Worm (Caenorhabditis elegans) whole organism, L3 larva: ENCODE measurements around the gene srbc-37.

ENCODE experiments used
- R02D3.7 ChIP-seq: fragments of 150-350 bp; optimal IDR thresholded peaks from 2 replicates; lab custom pipeline; 2014; ENCODE audit warnings: missing biosample characterization, missing genetic modification characterization
- ZK546.5 ChIP-seq: sonication (generic microtip); optimal IDR thresholded peaks from 2 replicates; lab custom pipeline; 2017; ENCODE audit warnings: missing biosample characterization, missing genetic modification characterization
- aly-2 ChIP-seq: fragments of 150-350 bp; optimal IDR thresholded peaks from 2 replicates; lab custom pipeline; 2014; ENCODE audit warnings: missing biosample characterization, missing genetic modification characterization
- ama-1 ChIP-seq: fragments of 150-350 bp; optimal IDR thresholded peaks from 2 replicates; lab custom pipeline; 2018
- ceh-16 ChIP-seq: sonication (generic microtip); optimal IDR thresholded peaks from 2 replicates; lab custom pipeline; 2017; ENCODE audit warnings: missing biosample characterization, missing genetic modification characterization
- ceh-28 ChIP-seq: fragments of 150-350 bp; optimal IDR thresholded peaks from 2 replicates; lab custom pipeline; 2014; ENCODE audit warnings: missing biosample characterization, missing genetic modification reagents, missing genetic modification characterization
- ceh-82 ChIP-seq: fragments of 150-350 bp; optimal IDR thresholded peaks from 2 replicates; lab custom pipeline; 2014; ENCODE audit warnings: missing biosample characterization, missing genetic modification characterization
- daf-12 ChIP-seq: fragments of 150-350 bp; optimal IDR thresholded peaks from 2 replicates; lab custom pipeline; 2014; ENCODE audit warnings: missing biosample characterization, missing genetic modification reagents, missing genetic modification characterization
- egl-27 ChIP-seq: sonication (generic microtip); optimal IDR thresholded peaks from 4 replicates; lab custom pipeline; 2017; ENCODE audit warnings: missing biosample characterization, missing genetic modification reagents, missing genetic modification characterization
- egl-5 ChIP-seq: fragments of 150-350 bp; optimal IDR thresholded peaks from 2 replicates; lab custom pipeline; 2017; ENCODE audit warnings: missing biosample characterization, missing genetic modification reagents, missing genetic modification characterization, inconsistent platforms
- elt-1 ChIP-seq: fragments of 150-350 bp; optimal IDR thresholded peaks from 2 replicates; lab custom pipeline; 2014; ENCODE audit warnings: missing biosample characterization, missing genetic modification characterization
- elt-2 ChIP-seq: sonication (generic microtip); optimal IDR thresholded peaks from 2 replicates; lab custom pipeline; 2016; ENCODE audit warnings: missing genetic modification reagents, mild to moderate bottlenecking, missing genetic modification characterization, missing compliant biosample characterization
- elt-3 ChIP-seq, 3 experiments: fragments of 150-350 bp in 1 of 3; sonication (generic microtip) in 2 of 3; optimal IDR thresholded peaks; 2 replicates in 2 of 3; 4 replicates in 1 of 3; lab custom pipeline; 2014 to 2017; ENCODE audit warnings: missing biosample characterization in 3 of 3, missing genetic modification characterization in 3 of 3
- eor-1 ChIP-seq, 2 experiments: fragments of 150-350 bp; optimal IDR thresholded peaks; 2 replicates each; lab custom pipeline; 2014 to 2018; ENCODE audit warnings: missing biosample characterization in 2 of 2, missing genetic modification characterization in 2 of 2
- fkh-10 ChIP-seq: sonication (generic microtip); optimal IDR thresholded peaks from 2 replicates; lab custom pipeline; 2017; ENCODE audit warnings: missing biosample characterization, missing genetic modification reagents, missing genetic modification characterization
- fkh-2 ChIP-seq: fragments of 150-350 bp; optimal IDR thresholded peaks from 2 replicates; lab custom pipeline; 2014; ENCODE audit warnings: missing biosample characterization, missing genetic modification reagents, missing genetic modification characterization
- fos-1 ChIP-seq: fragments of 150-350 bp; optimal IDR thresholded peaks from 2 replicates; lab custom pipeline; 2014; ENCODE audit warnings: missing biosample characterization, missing genetic modification characterization
- jun-1 ChIP-seq: fragments of 150-350 bp; optimal IDR thresholded peaks from 2 replicates; lab custom pipeline; 2014; ENCODE audit warnings: missing biosample characterization, missing genetic modification reagents, missing genetic modification characterization
- lin-39 ChIP-seq: fragments of 150-350 bp; optimal IDR thresholded peaks from 2 replicates; lab custom pipeline; 2018; ENCODE audit warnings: missing biosample characterization, missing genetic modification reagents, missing genetic modification characterization
- lsy-12 ChIP-seq: sonication (generic microtip); optimal IDR thresholded peaks from 2 replicates; lab custom pipeline; 2016; ENCODE audit warnings: mild to moderate bottlenecking, missing genetic modification characterization, missing compliant biosample characterization
- mdl-1 ChIP-seq: fragments of 150-350 bp; optimal IDR thresholded peaks from 2 replicates; lab custom pipeline; 2014; ENCODE audit warnings: missing biosample characterization, missing genetic modification characterization
- mml-1 ChIP-seq: fragments of 150-350 bp; sonication (generic microtip); optimal IDR thresholded peaks from 3 replicates; lab custom pipeline; 2014; ENCODE audit warnings: missing biosample characterization, missing genetic modification characterization
- nfya-1 ChIP-seq: sonication (generic microtip); optimal IDR thresholded peaks from 2 replicates; lab custom pipeline; 2017; ENCODE audit warnings: missing genetic modification characterization, mild to moderate bottlenecking, missing compliant biosample characterization, antibody characterized with exemption, moderate library complexity; ENCODE audit not compliant: insufficient read depth
- nhr-11 ChIP-seq: fragments of 150-350 bp; optimal IDR thresholded peaks from 2 replicates; lab custom pipeline; 2014; ENCODE audit warnings: missing biosample characterization, missing genetic modification characterization
- nhr-23 ChIP-seq: fragments of 150-350 bp; optimal IDR thresholded peaks from 2 replicates; lab custom pipeline; 2014; ENCODE audit warnings: missing biosample characterization, missing genetic modification reagents, missing genetic modification characterization
- nhr-237 ChIP-seq: fragments of 150-350 bp; optimal IDR thresholded peaks from 2 replicates; lab custom pipeline; 2014; ENCODE audit warnings: missing biosample characterization, missing genetic modification characterization
- nhr-25 ChIP-seq: sonication (generic microtip); optimal IDR thresholded peaks from 2 replicates; lab custom pipeline; 2017; ENCODE audit warnings: missing biosample characterization, missing genetic modification characterization
- nhr-28 ChIP-seq: fragments of 150-350 bp; optimal IDR thresholded peaks from 2 replicates; lab custom pipeline; 2014; ENCODE audit warnings: missing biosample characterization, missing genetic modification characterization
- nhr-43 ChIP-seq: sonication (generic microtip); optimal IDR thresholded peaks from 2 replicates; lab custom pipeline; 2016; ENCODE audit warnings: mild to moderate bottlenecking, missing genetic modification characterization, missing compliant biosample characterization; ENCODE audit not compliant: poor library complexity, severe bottlenecking
- nhr-67 ChIP-seq: fragments of 150-350 bp; optimal IDR thresholded peaks from 2 replicates; lab custom pipeline; 2014; ENCODE audit warnings: missing biosample characterization, missing genetic modification characterization
- nhr-76 ChIP-seq: fragments of 150-350 bp; sonication (generic microtip); optimal IDR thresholded peaks from 5 replicates; lab custom pipeline; 2014; ENCODE audit warnings: missing biosample characterization, missing genetic modification characterization
- nhr-77 ChIP-seq: fragments of 150-350 bp; optimal IDR thresholded peaks from 2 replicates; lab custom pipeline; 2014; ENCODE audit warnings: missing biosample characterization, missing genetic modification characterization
- pha-4 ChIP-seq: fragments of 150-350 bp; optimal IDR thresholded peaks from 2 replicates; lab custom pipeline; 2014; ENCODE audit warnings: missing biosample characterization, missing genetic modification reagents, missing genetic modification characterization
- pqm-1 ChIP-seq: fragments of 150-350 bp; optimal IDR thresholded peaks from 2 replicates; lab custom pipeline; 2017; ENCODE audit warnings: missing biosample characterization, missing genetic modification characterization, inconsistent platforms
- sea-2 ChIP-seq: fragments of 150-350 bp; sonication (generic microtip); optimal IDR thresholded peaks from 4 replicates; lab custom pipeline; 2014; ENCODE audit warnings: missing biosample characterization, missing genetic modification reagents, missing genetic modification characterization
- skn-1 ChIP-seq: fragments of 150-350 bp; optimal IDR thresholded peaks from 2 replicates; lab custom pipeline; 2014; ENCODE audit warnings: missing biosample characterization, missing genetic modification characterization
- snpc-4 ChIP-seq: fragments of 150-350 bp; optimal IDR thresholded peaks from 2 replicates; lab custom pipeline; 2014; ENCODE audit warnings: missing biosample characterization, missing genetic modification characterization
- tbx-2 ChIP-seq: sonication (generic microtip); optimal IDR thresholded peaks from 2 replicates; lab custom pipeline; 2016; ENCODE audit warnings: mild to moderate bottlenecking, missing genetic modification characterization, missing compliant biosample characterization
- unc-39 ChIP-seq: sonication (generic microtip); optimal IDR thresholded peaks from 4 replicates; lab custom pipeline; 2017; ENCODE audit warnings: missing biosample characterization, missing genetic modification characterization
- unc-62 ChIP-seq: fragments of 150-350 bp; sonication (generic microtip); optimal IDR thresholded peaks from 4 replicates; lab custom pipeline; 2014; ENCODE audit warnings: missing biosample characterization, missing genetic modification reagents, missing genetic modification characterization
- zag-1 ChIP-seq: fragments of 150-350 bp; optimal IDR thresholded peaks from 2 replicates; lab custom pipeline; 2014; ENCODE audit warnings: missing biosample characterization, missing genetic modification characterization
- ztf-4 ChIP-seq: fragments of 150-350 bp; optimal IDR thresholded peaks from 2 replicates; lab custom pipeline; 2014; ENCODE audit warnings: missing biosample characterization, missing genetic modification characterization

The srbc-37 gene

ce11 chrV:728822-729493 is 26.6 kb downstream of the srbc-37 start:
- TF ChIP-seq ama-1 (lab: Kevin White, UChicago) = peak; percentile 50
- TF ChIP-seq nfya-1 (tag; lab: Kevin White, UChicago) = peak; percentile 49
- TF ChIP-seq zag-1 (tag; lab: Kevin White, UChicago) = no peak
- peak; percentile 53 for TF ChIP-seq pha-4 (tag; lab: Kevin White, UChicago)
- TF ChIP-seq lin-39 (tag; lab: Kevin White, UChicago) = no peak
- TF ChIP-seq skn-1 (tag; lab: Kevin White, UChicago) = no peak
- TF ChIP-seq elt-2 = peak; percentile 77
- TF ChIP-seq tbx-2 = no peak
- peak; percentile 7 for TF ChIP-seq lsy-12 (tag; lab: Kevin White, UChicago)
- no peak for TF ChIP-seq nhr-77 (tag; lab: Kevin White, UChicago)
- TF ChIP-seq nhr-23 (tag; lab: Kevin White, UChicago) = peak; percentile 19
- no peak for TF ChIP-seq fkh-2 (tag; lab: Kevin White, UChicago)
- peak; percentile 57 for TF ChIP-seq nhr-43 (tag; lab: Kevin White, UChicago)
- TF ChIP-seq egl-5 = peak; percentile 31
- peak; percentile 65 for TF ChIP-seq pqm-1 (tag; lab: Kevin White, UChicago)
- no peak for TF ChIP-seq aly-2 (tag; lab: Kevin White, UChicago)
- no peak for TF ChIP-seq R02D3.7 (tag; lab: Kevin White, UChicago)
- peak; percentile 5 for TF ChIP-seq snpc-4
- no peak for TF ChIP-seq jun-1 (tag; lab: Kevin White, UChicago)
- TF ChIP-seq fkh-10 (GFP tag; lab: Kevin White, UChicago) = no peak
- no peak for TF ChIP-seq eor-1 (tag; optimal IDR thresholded peaks at IDR 0.05; lab: Kevin White, UChicago)
- peak; percentile 46 for TF ChIP-seq nhr-25 (tag; lab: Kevin White, UChicago)
- TF ChIP-seq mdl-1 (tag; lab: Kevin White, UChicago) = peak; percentile 38

ce11 chrV:730216-730615 is 27.9 kb downstream of the srbc-37 start:
- TF ChIP-seq pha-4 (tag; lab: Kevin White, UChicago) = peak; percentile 86
- TF ChIP-seq nhr-43 (tag; lab: Kevin White, UChicago) = peak; percentile 85
- no peak for TF ChIP-seq daf-12 (tag; lab: Kevin White, UChicago)
- TF ChIP-seq lsy-12 (tag; lab: Kevin White, UChicago) = peak; percentile 44
- TF ChIP-seq nfya-1 (tag; lab: Kevin White, UChicago) = peak; percentile 49
- TF ChIP-seq ZK546.5 = no peak
- no peak for TF ChIP-seq nhr-11 (tag; lab: Kevin White, UChicago)
- TF ChIP-seq nhr-25 (tag; lab: Kevin White, UChicago) = peak; percentile 16
- TF ChIP-seq aly-2 (tag; lab: Kevin White, UChicago) = no peak
- TF ChIP-seq jun-1 (tag; lab: Kevin White, UChicago) = peak; percentile 67
- TF ChIP-seq ceh-16 = no peak
- TF ChIP-seq tbx-2 = no peak
- TF ChIP-seq pqm-1 (tag; lab: Kevin White, UChicago) = peak; percentile 87
- peak; percentile 92 for TF ChIP-seq elt-2
- TF ChIP-seq ama-1 (lab: Kevin White, UChicago) = peak; percentile 87

ce11 chrV:731330-731729 is 29.0 kb downstream of the srbc-37 start:
- TF ChIP-seq unc-62 (peak; percentile 74), fkh-2 (tag; lab: Kevin White, UChicago) (no peak), nhr-23 (tag; lab: Kevin White, UChicago) (peak; percentile 80), mml-1 (no peak), unc-39 (tag; lab: Kevin White, UChicago) (no peak), ceh-16 (no peak), nhr-67 (tag; lab: Kevin White, UChicago) (no peak), R02D3.7 (tag; lab: Kevin White, UChicago) (peak; percentile 32), nfya-1 (tag; lab: Kevin White, UChicago) (peak; percentile 74), nhr-28 (tag; lab: Kevin White, UChicago) (peak; percentile 53), ceh-82 (tag; lab: Kevin White, UChicago) (no peak), nhr-11 (tag; lab: Kevin White, UChicago) (peak; percentile 85), ZK546.5 (no peak), fkh-10 (GFP tag; lab: Kevin White, UChicago) (no peak), snpc-4 (no peak), lsy-12 (tag; lab: Kevin White, UChicago) (peak; percentile 77), nhr-43 (tag; lab: Kevin White, UChicago) (peak; percentile 94), elt-2 (peak; percentile 99), lin-39 (tag; lab: Kevin White, UChicago) (peak; percentile 90), egl-27 (peak; percentile 44), sea-2 (GFP tag; lab: Kevin White, UChicago) (no peak), fos-1 (tag; lab: Kevin White, UChicago) (no peak), ztf-4 (tag; lab: Kevin White, UChicago) (no peak), elt-3 (tag; optimal IDR thresholded peaks at IDR 0.05; lab: Kevin White, UChicago) (peak; percentile 32 to 47 (median 37)), skn-1 (tag; lab: Kevin White, UChicago) (peak; percentile 55), daf-12 (tag; lab: Kevin White, UChicago) (no peak), pqm-1 (tag; lab: Kevin White, UChicago) (peak; percentile 98), ceh-28 (tag; lab: Kevin White, UChicago) (peak; percentile 62), aly-2 (tag; lab: Kevin White, UChicago) (no peak), nhr-77 (tag; lab: Kevin White, UChicago) (no peak), eor-1 (tag; optimal IDR thresholded peaks at IDR 0.05; lab: Kevin White, UChicago) (no peak), ama-1 (lab: Kevin White, UChicago) (peak; percentile 81), nhr-76 (tag; lab: Kevin White, UChicago) (no peak), elt-1 (no peak), tbx-2 (peak; percentile 65), nhr-237 (tag; lab: Kevin White, UChicago) (no peak), jun-1 (tag; lab: Kevin White, UChicago) (peak; percentile 97)
